Fruit fly (Drosophila melanogaster) whole organism, prepupa: ENCODE measurements around the gene CG5556.

Experiments
- CG11762 ChIP-seq: fragments of 200-800 bp; sonication (Bioruptor generic); optimal IDR thresholded peaks from 3 replicates; lab custom pipeline; 2016; ENCODE audit warnings: missing biosample characterization, missing genetic modification characterization; ENCODE audit not compliant: insufficient read depth
- CG1621 ChIP-seq: fragments of 200-800 bp; sonication (Bioruptor generic); optimal IDR thresholded peaks from 3 replicates; lab custom pipeline; 2018; ENCODE audit warnings: missing biosample characterization, mild to moderate bottlenecking, missing genetic modification characterization
- CG6792 ChIP-seq: fragments of 200-800 bp; sonication (Bioruptor generic); optimal IDR thresholded peaks from 3 replicates; lab custom pipeline; 2016; ENCODE audit warnings: missing biosample characterization, missing genetic modification characterization
- CG7368 ChIP-seq: fragments of 200-800 bp; sonication (Bioruptor generic); optimal IDR thresholded peaks from 3 replicates; lab custom pipeline; 2016; ENCODE audit warnings: missing biosample characterization, missing genetic modification characterization
- CG9139 ChIP-seq: fragments of 200-800 bp; sonication (Bioruptor generic); optimal IDR thresholded peaks from 3 replicates; lab custom pipeline; 2017; ENCODE audit warnings: missing biosample characterization, mild to moderate bottlenecking, missing genetic modification characterization
- Ets21C ChIP-seq: fragments of 200-800 bp; sonication (Bioruptor generic); optimal IDR thresholded peaks from 3 replicates; lab custom pipeline; 2016; ENCODE audit warnings: missing biosample characterization, missing genetic modification characterization
- Lpt ChIP-seq: fragments of 200-800 bp; sonication (Bioruptor generic); optimal IDR thresholded peaks from 3 replicates; lab custom pipeline; 2016; ENCODE audit warnings: missing biosample characterization, missing genetic modification characterization
- Sox102F ChIP-seq: fragments of 200-800 bp; sonication (Bioruptor generic); optimal IDR thresholded peaks from 2 replicates; lab custom pipeline; 2016; ENCODE audit warnings: missing biosample characterization, mild to moderate bottlenecking, missing genetic modification characterization
- fd85E ChIP-seq: fragments of 200-800 bp; sonication (Bioruptor generic); optimal IDR thresholded peaks from 3 replicates; lab custom pipeline; 2016; ENCODE audit warnings: missing biosample characterization, missing genetic modification characterization
- pdm3 ChIP-seq: fragments of 200-800 bp; sonication (Bioruptor generic); optimal IDR thresholded peaks from 3 replicates; lab custom pipeline; 2016; ENCODE audit warnings: missing biosample characterization, missing genetic modification characterization
- topi ChIP-seq: fragments of 200-800 bp; sonication (Bioruptor generic); optimal IDR thresholded peaks from 3 replicates; lab custom pipeline; 2016; ENCODE audit warnings: missing biosample characterization, missing genetic modification characterization

dm6 chr2L:1312321-1312720 is 40.3 kb downstream of the CG5556 start:
- peak; percentile 19 for TF ChIP-seq CG6792 (GFP tag; lab: Kevin White, UChicago)
- peak; percentile 41 for TF ChIP-seq topi (GFP tag; lab: Kevin White, UChicago)
- TF ChIP-seq fd85E, result no peak
- TF ChIP-seq CG11762, result no peak
- peak; percentile 40 for TF ChIP-seq Sox102F
- TF ChIP-seq CG9139, result no peak
- TF ChIP-seq CG7368 (GFP tag; lab: Kevin White, UChicago), result no peak
- TF ChIP-seq Lpt (GFP tag; lab: Kevin White, UChicago), result no peak
- peak; percentile 20 for TF ChIP-seq Ets21C (GFP tag; lab: Kevin White, UChicago)
- peak; percentile 27 for TF ChIP-seq CG1621 (tag; lab: Kevin White, UChicago)
- peak; percentile 36 for TF ChIP-seq pdm3
